Worm (Caenorhabditis elegans) whole organism, L2 larva: ENCODE measurements around the gene vps-16.

Source experiments
- C34F6.9 ChIP-seq: fragments of 150-350 bp; optimal IDR thresholded peaks from 2 replicates; lab custom pipeline; 2014; ENCODE audit warnings: missing biosample characterization, missing genetic modification characterization
- F13H6.1 ChIP-seq: sonication (generic microtip); optimal IDR thresholded peaks from 2 replicates; lab custom pipeline; 2016; ENCODE audit warnings: missing genetic modification characterization, missing compliant biosample characterization
- R02D3.7 ChIP-seq: fragments of 150-350 bp; optimal IDR thresholded peaks from 2 replicates; lab custom pipeline; 2014; ENCODE audit warnings: missing biosample characterization, missing genetic modification characterization
- ZK546.5 ChIP-seq: sonication (generic microtip); optimal IDR thresholded peaks from 2 replicates; lab custom pipeline; 2017; ENCODE audit warnings: missing biosample characterization, missing genetic modification characterization
- alr-1 ChIP-seq: fragments of 150-350 bp; optimal IDR thresholded peaks from 2 replicates; lab custom pipeline; 2014; ENCODE audit warnings: missing biosample characterization, missing genetic modification characterization
- aly-2 ChIP-seq: fragments of 150-350 bp; optimal IDR thresholded peaks from 2 replicates; lab custom pipeline; 2014; ENCODE audit warnings: missing biosample characterization, missing genetic modification characterization
- blmp-1 ChIP-seq: sonication (generic microtip); optimal IDR thresholded peaks from 2 replicates; lab custom pipeline; 2017; ENCODE audit warnings: missing genetic modification characterization, mild to moderate bottlenecking, missing compliant biosample characterization, antibody characterized with exemption, moderate library complexity; ENCODE audit not compliant: insufficient read depth
- ceh-16 ChIP-seq: fragments of 150-350 bp; optimal IDR thresholded peaks from 2 replicates; lab custom pipeline; 2014; ENCODE audit warnings: missing biosample characterization, missing genetic modification characterization
- ceh-82 ChIP-seq: fragments of 150-350 bp; optimal IDR thresholded peaks from 2 replicates; lab custom pipeline; 2014; ENCODE audit warnings: missing biosample characterization, missing genetic modification characterization
- crh-2 ChIP-seq: sonication (generic microtip); optimal IDR thresholded peaks from 2 replicates; lab custom pipeline; 2017; ENCODE audit warnings: missing biosample characterization, missing genetic modification characterization
- dmd-4 ChIP-seq: sonication (generic microtip); optimal IDR thresholded peaks from 2 replicates; lab custom pipeline; 2017; ENCODE audit warnings: missing biosample characterization, missing genetic modification characterization
- egl-27 ChIP-seq: sonication (generic microtip); optimal IDR thresholded peaks from 3 replicates; lab custom pipeline; 2017; ENCODE audit warnings: missing biosample characterization, missing genetic modification reagents, missing genetic modification characterization
- elt-1 ChIP-seq: fragments of 150-350 bp; optimal IDR thresholded peaks from 2 replicates; lab custom pipeline; 2014; ENCODE audit warnings: missing biosample characterization, missing genetic modification characterization
- fos-1 ChIP-seq: fragments of 150-350 bp; optimal IDR thresholded peaks from 2 replicates; lab custom pipeline; 2014; ENCODE audit warnings: missing biosample characterization, missing genetic modification characterization
- gmeb-1 ChIP-seq: fragments of 150-350 bp; optimal IDR thresholded peaks from 2 replicates; lab custom pipeline; 2014; ENCODE audit warnings: missing biosample characterization, missing genetic modification characterization
- lin-11 ChIP-seq: fragments of 150-350 bp; sonication (generic microtip); optimal IDR thresholded peaks from 2 replicates; lab custom pipeline; 2014; ENCODE audit warnings: missing biosample characterization, missing genetic modification characterization, inconsistent platforms, mixed read lengths
- lin-13 ChIP-seq: fragments of 150-350 bp; optimal IDR thresholded peaks from 2 replicates; lab custom pipeline; 2014; ENCODE audit warnings: missing biosample characterization, missing genetic modification reagents, missing genetic modification characterization
- lin-39 ChIP-seq: fragments of 150-350 bp; optimal IDR thresholded peaks from 2 replicates; lab custom pipeline; 2014; ENCODE audit warnings: missing biosample characterization, missing genetic modification reagents, missing genetic modification characterization
- lsy-2 ChIP-seq, 2 experiments: fragments of 150-350 bp in 1 of 2; sonication (generic microtip) in 1 of 2; optimal IDR thresholded peaks; 2 replicates each; lab custom pipeline; 2014 to 2017; ENCODE audit warnings: missing biosample characterization in 2 of 2, missing genetic modification characterization in 2 of 2
- mab-5 ChIP-seq: fragments of 150-350 bp; optimal IDR thresholded peaks from 2 replicates; lab custom pipeline; 2014; ENCODE audit warnings: missing biosample characterization, missing genetic modification characterization
- mbf-1 ChIP-seq: sonication (generic microtip); optimal IDR thresholded peaks from 2 replicates; lab custom pipeline; 2017; ENCODE audit warnings: missing biosample characterization, missing genetic modification characterization
- mdl-1 ChIP-seq, 2 experiments: fragments of 150-350 bp in 1 of 2; sonication (generic microtip) in 1 of 2; optimal IDR thresholded peaks; 2 replicates each; lab custom pipeline; 2017; ENCODE audit warnings: missing biosample characterization in 2 of 2, missing genetic modification characterization in 2 of 2
- nhr-10 ChIP-seq: sonication (generic microtip); optimal IDR thresholded peaks from 2 replicates; lab custom pipeline; 2017; ENCODE audit warnings: missing biosample characterization, missing genetic modification characterization
- nhr-11 ChIP-seq: fragments of 150-350 bp; optimal IDR thresholded peaks from 2 replicates; lab custom pipeline; 2014; ENCODE audit warnings: missing biosample characterization, missing genetic modification characterization
- nhr-12 ChIP-seq: fragments of 150-350 bp; optimal IDR thresholded peaks from 2 replicates; lab custom pipeline; 2014; ENCODE audit warnings: missing biosample characterization, missing genetic modification characterization
- nhr-129 ChIP-seq: fragments of 150-350 bp; optimal IDR thresholded peaks from 2 replicates; lab custom pipeline; 2014; ENCODE audit warnings: missing biosample characterization, missing genetic modification characterization
- nhr-21 ChIP-seq: fragments of 150-350 bp; optimal IDR thresholded peaks from 2 replicates; lab custom pipeline; 2014; ENCODE audit warnings: missing biosample characterization, missing genetic modification characterization
- nhr-25 ChIP-seq: fragments of 150-350 bp; sonication (generic microtip); optimal IDR thresholded peaks from 3 replicates; lab custom pipeline; 2014; ENCODE audit warnings: missing biosample characterization, missing genetic modification characterization
- nhr-6 ChIP-seq: fragments of 150-350 bp; optimal IDR thresholded peaks from 2 replicates; lab custom pipeline; 2014; ENCODE audit warnings: missing biosample characterization, missing genetic modification characterization
- nhr-77 ChIP-seq: fragments of 150-350 bp; optimal IDR thresholded peaks from 2 replicates; lab custom pipeline; 2014; ENCODE audit warnings: missing biosample characterization, missing genetic modification characterization
- peb-1 ChIP-seq: fragments of 150-350 bp; optimal IDR thresholded peaks from 2 replicates; lab custom pipeline; 2014; ENCODE audit warnings: missing biosample characterization, missing genetic modification characterization
- sem-4 ChIP-seq: fragments of 150-350 bp; optimal IDR thresholded peaks from 2 replicates; lab custom pipeline; 2014; ENCODE audit warnings: missing biosample characterization, missing genetic modification reagents, missing genetic modification characterization
- skn-1 ChIP-seq: sonication (generic microtip); optimal IDR thresholded peaks from 2 replicates; lab custom pipeline; 2017; ENCODE audit warnings: missing biosample characterization, missing genetic modification characterization
- sma-9 ChIP-seq, 2 experiments: fragments of 150-350 bp in 1 of 2; sonication (generic microtip) in 1 of 2; optimal IDR thresholded peaks; 2 replicates each; lab custom pipeline; 2014 to 2016; ENCODE audit warnings: missing genetic modification characterization in 2 of 2, mild to moderate bottlenecking in 1 of 2, missing biosample characterization in 1 of 2, missing compliant biosample characterization in 1 of 2, missing genetic modification reagents in 1 of 2, moderate library complexity in 1 of 2
- snpc-4 ChIP-seq: fragments of 150-350 bp; optimal IDR thresholded peaks from 2 replicates; lab custom pipeline; 2014; ENCODE audit warnings: missing biosample characterization, missing genetic modification characterization
- unc-39 ChIP-seq: fragments of 150-350 bp; optimal IDR thresholded peaks from 2 replicates; lab custom pipeline; 2014; ENCODE audit warnings: missing biosample characterization, missing genetic modification characterization
- unc-55 ChIP-seq: fragments of 150-350 bp; sonication (generic microtip); optimal IDR thresholded peaks from 3 replicates; lab custom pipeline; 2014; ENCODE audit warnings: missing biosample characterization, missing genetic modification reagents, missing genetic modification characterization
- unc-62 ChIP-seq: fragments of 150-350 bp; optimal IDR thresholded peaks from 2 replicates; lab custom pipeline; 2014; ENCODE audit warnings: missing biosample characterization, missing genetic modification reagents, missing genetic modification characterization
- ztf-11 ChIP-seq: sonication (generic microtip); optimal IDR thresholded peaks from 2 replicates; lab custom pipeline; 2017; ENCODE audit warnings: missing biosample characterization, missing genetic modification characterization
- ztf-4 ChIP-seq: fragments of 150-350 bp; optimal IDR thresholded peaks from 2 replicates; lab custom pipeline; 2014; ENCODE audit warnings: missing biosample characterization, missing genetic modification characterization

The vps-16 gene

DNA sequence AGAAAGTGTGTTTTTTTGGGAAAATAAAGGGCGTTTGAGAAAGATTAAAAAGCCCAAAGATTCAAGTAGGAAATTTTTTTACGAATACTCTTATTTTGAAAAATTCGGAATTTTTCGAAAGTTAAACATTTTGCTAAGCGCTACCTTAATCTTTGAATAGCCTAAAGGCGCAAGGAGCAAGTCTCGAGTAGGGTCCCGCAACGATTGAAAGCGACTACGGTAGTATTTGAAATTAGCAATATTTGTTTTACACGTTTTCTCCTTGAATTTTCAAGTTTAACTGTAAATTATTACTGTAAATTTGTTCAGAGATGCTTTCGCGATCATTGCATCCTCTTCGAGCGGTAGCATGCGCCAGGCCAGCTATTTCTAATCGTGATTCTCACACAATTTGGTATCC is 31.9 kb downstream of the vps-16 start, which contains the start of gene nduf-2.2:
TSS of gene nduf-2.2 (plus strand) at position 310 of the 400 bp plus-strand sequence.
- no peak for TF ChIP-seq peb-1 (tag; lab: Kevin White, UChicago)
- TF ChIP-seq mdl-1 (tag; optimal IDR thresholded peaks at IDR 0.05; lab: Kevin White, UChicago): no peak
- no peak for TF ChIP-seq ceh-16 (tag; lab: Kevin White, UChicago)
- TF ChIP-seq F13H6.1: no peak
- TF ChIP-seq ztf-4 (tag; lab: Kevin White, UChicago): no peak
- TF ChIP-seq lin-11: no peak
- TF ChIP-seq crh-2 (tag; lab: Kevin White, UChicago): no peak
- no peak for TF ChIP-seq lin-13
- TF ChIP-seq nhr-6 (tag; lab: Kevin White, UChicago): no peak
- TF ChIP-seq gmeb-1: no peak
- no peak for TF ChIP-seq snpc-4 (tag; lab: Kevin White, UChicago)
- no peak for TF ChIP-seq mbf-1
- TF ChIP-seq nhr-129 (tag; lab: Kevin White, UChicago): no peak
- TF ChIP-seq ceh-82 (tag; lab: Kevin White, UChicago): no peak
- TF ChIP-seq skn-1 (tag; lab: Kevin White, UChicago): no peak
- TF ChIP-seq lin-39 (tag; lab: Kevin White, UChicago): no peak
- no peak for TF ChIP-seq aly-2
- TF ChIP-seq nhr-11 (tag; lab: Kevin White, UChicago): no peak
- no peak for TF ChIP-seq alr-1 (tag; lab: Kevin White, UChicago)

DNA sequence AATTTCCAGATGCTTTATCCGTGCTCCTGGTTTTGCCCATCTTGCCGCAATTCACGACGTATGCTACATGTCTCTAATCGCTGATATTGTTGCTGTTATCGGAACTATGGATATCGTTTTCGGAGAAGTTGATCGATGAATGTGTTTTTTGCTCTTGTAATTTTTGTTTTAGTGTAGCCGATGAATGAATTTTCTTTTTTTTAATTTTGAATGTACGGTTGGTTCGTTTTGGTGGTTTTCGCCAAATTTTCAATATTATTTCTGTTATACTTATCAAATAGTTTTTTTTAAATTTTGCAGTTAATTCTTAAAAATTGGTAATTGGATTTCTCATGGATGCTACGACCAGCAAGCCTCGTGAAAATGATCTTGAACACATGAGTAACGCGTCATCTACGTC is 34.0 kb downstream of the vps-16 start, which contains the start of gene T26A5.2:
TSS of gene T26A5.2 (plus strand) at position 301 of the 400 bp plus-strand sequence.
- TF ChIP-seq elt-1 (tag; lab: Kevin White, UChicago) (no peak), dmd-4 (tag; lab: Kevin White, UChicago) (no peak), nhr-10 (no peak), lsy-2 (tag; optimal IDR thresholded peaks at IDR 0.05; lab: Kevin White, UChicago) (no peak), ztf-4 (tag; lab: Kevin White, UChicago) (no peak), unc-62 (GFP tag; lab: Kevin White, UChicago) (no peak), unc-55 (GFP tag; lab: Kevin White, UChicago) (no peak), lin-11 (no peak), sma-9 (GFP tag; optimal IDR thresholded peaks at IDR 0.05; lab: Kevin White, UChicago) (no peak), sma-9 (tag; optimal IDR thresholded peaks at IDR 0.05; lab: Kevin White, UChicago) (no peak), nhr-12 (tag; lab: Kevin White, UChicago) (no peak), crh-2 (tag; lab: Kevin White, UChicago) (no peak), C34F6.9 (no peak), nhr-129 (tag; lab: Kevin White, UChicago) (no peak), snpc-4 (tag; lab: Kevin White, UChicago) (no peak), R02D3.7 (tag; lab: Kevin White, UChicago) (no peak), mdl-1 (tag; optimal IDR thresholded peaks at IDR 0.05; lab: Kevin White, UChicago) (no peak), gmeb-1 (no peak), sem-4 (tag; lab: Kevin White, UChicago) (no peak)

DNA sequence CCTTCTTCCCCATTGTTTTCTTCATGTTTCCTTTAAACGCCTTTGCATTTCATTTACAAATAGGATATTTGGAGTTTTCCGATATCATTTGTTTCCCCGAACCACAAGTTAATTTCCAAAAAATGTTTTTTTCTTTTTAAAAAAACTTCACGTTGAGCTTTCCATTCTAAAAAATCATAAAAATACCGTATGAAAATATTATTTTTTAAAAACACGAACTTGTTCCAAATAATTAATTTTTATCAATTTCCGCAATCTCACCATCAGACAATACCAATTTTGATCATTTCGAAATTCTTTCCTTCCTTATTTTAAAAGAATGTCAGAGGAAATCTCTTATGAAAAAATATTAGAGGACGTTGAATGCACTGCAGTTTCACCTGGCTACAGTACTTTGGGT is 38.4 kb downstream of the vps-16 start, which contains the start of gene wht-6:
TSS of gene wht-6 (plus strand) at position 301 of the 400 bp plus-strand sequence.
- no peak for TF ChIP-seq mab-5 (tag; lab: Kevin White, UChicago)
- TF ChIP-seq lsy-2 (tag; optimal IDR thresholded peaks at IDR 0.05; lab: Kevin White, UChicago): no peak
- TF ChIP-seq lin-39 (tag; lab: Kevin White, UChicago): no peak
- no peak for TF ChIP-seq egl-27 (tag; lab: Kevin White, UChicago)
- TF ChIP-seq unc-39 (tag; lab: Kevin White, UChicago): no peak
- TF ChIP-seq fos-1: no peak
- no peak for TF ChIP-seq nhr-11 (tag; lab: Kevin White, UChicago)
- no peak for TF ChIP-seq blmp-1
- no peak for TF ChIP-seq ztf-11
- TF ChIP-seq elt-1 (tag; lab: Kevin White, UChicago): no peak
- no peak for TF ChIP-seq C34F6.9
- no peak for TF ChIP-seq nhr-25 (tag; lab: Kevin White, UChicago)
- no peak for TF ChIP-seq nhr-21

DNA sequence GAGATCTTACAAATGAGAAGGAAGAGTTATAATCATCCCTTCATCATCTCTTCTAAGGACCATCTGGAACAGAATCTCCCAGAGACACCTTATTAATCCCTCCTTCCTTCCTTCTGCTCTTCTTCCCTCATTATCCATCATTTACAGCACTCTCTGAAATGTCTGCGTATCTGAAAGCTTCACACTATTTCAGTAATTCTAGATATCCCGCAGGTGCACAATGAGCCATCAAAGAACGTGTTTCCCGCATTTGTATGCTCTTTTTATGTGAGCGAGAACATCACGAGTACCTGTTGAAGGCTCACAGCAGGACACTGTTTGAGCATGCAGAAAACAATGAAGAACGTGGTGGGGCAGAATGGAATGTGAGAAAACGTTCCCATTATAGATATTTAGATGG is 43.3 kb downstream of the vps-16 start:
- no peak for TF ChIP-seq sem-4 (tag; lab: Kevin White, UChicago)
- no peak for TF ChIP-seq F13H6.1
- TF ChIP-seq nhr-11 (tag; lab: Kevin White, UChicago): no peak
- TF ChIP-seq ceh-16 (tag; lab: Kevin White, UChicago): no peak
- no peak for TF ChIP-seq nhr-77
- no peak for TF ChIP-seq sma-9 (GFP tag; optimal IDR thresholded peaks at IDR 0.05; lab: Kevin White, UChicago)
- no peak for TF ChIP-seq sma-9 (tag; optimal IDR thresholded peaks at IDR 0.05; lab: Kevin White, UChicago)
- TF ChIP-seq lin-13: no peak
- TF ChIP-seq lsy-2 (tag; optimal IDR thresholded peaks at IDR 0.05; lab: Kevin White, UChicago): no peak
- TF ChIP-seq ceh-82 (tag; lab: Kevin White, UChicago): no peak
- TF ChIP-seq ZK546.5 (tag; lab: Kevin White, UChicago): no peak
- TF ChIP-seq unc-39 (tag; lab: Kevin White, UChicago): no peak
- no peak for TF ChIP-seq gmeb-1
- no peak for TF ChIP-seq lin-11
- TF ChIP-seq fos-1: no peak
- no peak for TF ChIP-seq peb-1 (tag; lab: Kevin White, UChicago)
